Worm (Caenorhabditis elegans): ENCODE measurements around the gene F54F7.2.

DNA sequence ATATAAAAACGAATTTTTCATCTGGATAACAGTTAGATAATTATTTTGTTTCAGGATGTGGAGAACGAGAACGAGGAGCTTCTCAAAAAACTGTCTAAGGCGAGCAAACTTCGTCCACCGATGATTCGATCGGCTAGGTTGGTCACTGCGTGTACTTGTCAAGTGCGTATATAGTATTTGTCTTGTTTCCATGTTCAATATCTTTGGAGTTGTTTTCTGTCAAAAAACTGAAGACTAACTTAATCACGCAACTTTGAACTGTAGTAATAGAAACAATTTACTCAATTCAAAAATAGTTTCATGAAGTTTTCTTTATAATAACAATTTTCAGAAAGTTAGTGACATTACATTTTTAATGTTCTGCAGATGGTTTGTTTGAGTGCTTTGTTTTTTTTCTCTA is 14.8 kb upstream of the F54F7.2 start:
- TF ChIP-seq pha-4 (tag; optimal IDR thresholded peaks at IDR 0.05): no peak
- no peak for TF ChIP-seq hlh-13 (GFP tag; optimal IDR thresholded peaks at IDR 0.05)
- no peak for TF ChIP-seq sdc-2 (tag; optimal IDR thresholded peaks at IDR 0.05)
- TF ChIP-seq ttx-3 (tag; optimal IDR thresholded peaks at IDR 0.05): no peak
- TF ChIP-seq nhr-11 (tag; optimal IDR thresholded peaks at IDR 0.05): no peak
- no peak for TF ChIP-seq elt-4 (tag; optimal IDR thresholded peaks at IDR 0.05)
- no peak for TF ChIP-seq ceh-31 (tag; optimal IDR thresholded peaks at IDR 0.05)
- TF ChIP-seq nfya-1 (tag; optimal IDR thresholded peaks at IDR 0.05): no peak
- no peak for TF ChIP-seq zip-5 (tag; optimal IDR thresholded peaks at IDR 0.05)
- no peak for TF ChIP-seq ama-1 (optimal IDR thresholded peaks at IDR 0.05)
- TF ChIP-seq elt-2 (tag; optimal IDR thresholded peaks at IDR 0.05): no peak
- no peak for TF ChIP-seq ceh-19 (GFP tag; optimal IDR thresholded peaks at IDR 0.05)
- TF ChIP-seq dve-1 (tag; optimal IDR thresholded peaks at IDR 0.05): no peak

All from whole organism, late embryonic.